Fruit fly (Drosophila melanogaster): Measurements from ENCODE around the gene CG7131.

CG7131 gene

dm6 chr3R:18244171-18245043 is 44.2 kb downstream of the CG7131 start (continued):
- no peak for TF ChIP-seq ro (GFP tag; IDR thresholded peaks at IDR 0.05)
- no peak for TF ChIP-seq lilli (GFP tag; optimal IDR thresholded peaks at IDR 0.05)
- TF ChIP-seq klu (GFP tag; IDR thresholded peaks at IDR 0.05) = no peak
- TF ChIP-seq p53 (GFP tag; optimal IDR thresholded peaks at IDR 0.05) = no peak
- TF ChIP-seq CG8089 (GFP tag; optimal IDR thresholded peaks at IDR 0.05) = no peak
- no peak for TF ChIP-seq CG15601 (tag; optimal IDR thresholded peaks at IDR 0.05)
- no peak for TF ChIP-seq zfh2 (GFP tag; optimal IDR thresholded peaks at IDR 0.05)
- no peak for TF ChIP-seq vvl (GFP tag; IDR thresholded peaks at IDR 0.05)
- TF ChIP-seq CG12104 (GFP tag; optimal IDR thresholded peaks at IDR 0.05) = no peak
- peak; percentile 25; the same call in 1 of the 2 replicates for TF ChIP-seq CG4360 (GFP tag; IDR thresholded peaks at IDR 0.05)
- peak; percentile 8 for TF ChIP-seq lab (GFP tag; optimal IDR thresholded peaks at IDR 0.05)
- TF ChIP-seq insv (GFP tag; optimal IDR thresholded peaks at IDR 0.05) = no peak
- no peak for TF ChIP-seq odd (GFP tag; optimal IDR thresholded peaks at IDR 0.05)
- no peak for TF ChIP-seq wdn (GFP tag; IDR thresholded peaks at IDR 0.05)
- TF ChIP-seq az2 (GFP tag; optimal IDR thresholded peaks at IDR 0.05) = no peak
- no peak for TF ChIP-seq CG1024 (GFP tag; IDR thresholded peaks at IDR 0.05)
- no peak; the same call in 2 of the 3 replicates for TF ChIP-seq sr (GFP tag; IDR thresholded peaks at IDR 0.05)
- TF ChIP-seq Side (GFP tag; optimal IDR thresholded peaks at IDR 0.05) = no peak
- no peak for TF ChIP-seq pan (optimal IDR thresholded peaks at IDR 0.05)
- no peak for TF ChIP-seq pan (GFP tag; optimal IDR thresholded peaks at IDR 0.05 in 1 of 2, IDR thresholded peaks at IDR 0.05 in 1 of 2)
- TF ChIP-seq Lim3 (GFP tag; IDR thresholded peaks at IDR 0.05) = no peak
- no peak for TF ChIP-seq eve (GFP tag; optimal IDR thresholded peaks at IDR 0.05)
- TF ChIP-seq NK7.1 (GFP tag; optimal IDR thresholded peaks at IDR 0.05) = no peak
- TF ChIP-seq Hr3 (GFP tag; optimal IDR thresholded peaks at IDR 0.05) = no peak
- no peak for TF ChIP-seq Poxn (GFP tag; IDR thresholded peaks at IDR 0.05)
- TF ChIP-seq CG7271 (tag; optimal IDR thresholded peaks at IDR 0.05) = no peak
- no peak for TF ChIP-seq gce (GFP tag; IDR thresholded peaks at IDR 0.05)
- peak; percentile 28 for TF ChIP-seq Rfx (GFP tag; IDR thresholded peaks at IDR 0.05)
- TF ChIP-seq CG14860 (GFP tag; IDR thresholded peaks at IDR 0.05; ENCODE audit: partially characterized antibody) = no peak
- no peak for TF ChIP-seq nmo (GFP tag; optimal IDR thresholded peaks at IDR 0.05)
- no peak for TF ChIP-seq CG6689 (GFP tag; IDR thresholded peaks at IDR 0.05)
- no peak for TF ChIP-seq CG14050 (GFP tag; IDR thresholded peaks at IDR 0.05)
- peak; percentile 40 for TF ChIP-seq Nf-YB (GFP tag; optimal IDR thresholded peaks at IDR 0.05)
- no peak for TF ChIP-seq Sox100B (GFP tag; optimal IDR thresholded peaks at IDR 0.05)
- TF ChIP-seq PHDP (tag; optimal IDR thresholded peaks at IDR 0.05) = no peak
- no peak for TF ChIP-seq CG13775 (GFP tag; optimal IDR thresholded peaks at IDR 0.05)
- TF ChIP-seq gt (GFP tag; IDR thresholded peaks at IDR 0.05) = no peak
- no peak for TF ChIP-seq CG16813 (GFP tag; IDR thresholded peaks at IDR 0.05; ENCODE audit: partially characterized antibody)
- no peak for TF ChIP-seq HLHmδ (GFP tag; optimal IDR thresholded peaks at IDR 0.05)
- peak; percentile 6 for TF ChIP-seq NfI (GFP tag; optimal IDR thresholded peaks at IDR 0.05)
- no peak for TF ChIP-seq CG18619 (GFP tag; optimal IDR thresholded peaks at IDR 0.05)
- no peak for TF ChIP-seq gcm2 (GFP tag; optimal IDR thresholded peaks at IDR 0.05)
- TF ChIP-seq CG34376 (GFP tag; optimal IDR thresholded peaks at IDR 0.05) = peak; percentile 51
- TF ChIP-seq ewg (GFP tag; optimal IDR thresholded peaks at IDR 0.05) = no peak
- no peak for TF ChIP-seq CG12071 (GFP tag; optimal IDR thresholded peaks at IDR 0.05)
- no peak for TF ChIP-seq CG14710 (tag; optimal IDR thresholded peaks at IDR 0.05)
- no peak for TF ChIP-seq CG7987 (GFP tag; optimal IDR thresholded peaks at IDR 0.05)
- TF ChIP-seq CG8478 (optimal IDR thresholded peaks at IDR 0.05) = peak; percentile 95
- TF ChIP-seq CG14965 (GFP tag; optimal IDR thresholded peaks at IDR 0.05; ENCODE audit: borderline replicate concordance) = no peak
- TF ChIP-seq chif (GFP tag; optimal IDR thresholded peaks at IDR 0.05) = no peak

All from whole organism, embryonic.